Fruit fly (Drosophila melanogaster) whole organism, embryonic: ENCODE data around the gene CG8042.
A peak's percentile ranks its signal among the peaks of the same experiment; 100 is the strongest.

Experiments
- Myb ChIP-seq: fragments of 200-800 bp; sonication (Bioruptor generic); optimal IDR thresholded peaks from 2 replicates; lab custom pipeline; 2016; ENCODE audit warnings: missing biosample characterization, missing genetic modification characterization
- cas ChIP-seq: fragments of 200-800 bp; sonication (Bioruptor generic); IDR thresholded peaks from 2 replicates; pipeline ENCODE4 v1.3.6; 2022; ENCODE audit warnings: missing biosample characterization, missing genetic modification characterization
- sc ChIP-seq, 3 experiments: fragments of >200 bp in 2 of 3; fragments of 200-800 bp in 1 of 3; sonication (Bioruptor generic) in 1 of 3; optimal IDR thresholded peaks; 2 replicates in 2 of 3; 3 replicates in 1 of 3; lab custom pipeline; 2017; ENCODE audit warnings: mild to moderate bottlenecking in 1 of 3, missing biosample characterization in 1 of 3, missing genetic modification characterization in 1 of 3, missing genetic modification reagents in 1 of 3
- tio ChIP-seq: fragments of 200-800 bp; sonication (Bioruptor generic); optimal IDR thresholded peaks from 2 replicates; lab custom pipeline; 2017; ENCODE audit warnings: missing biosample characterization, missing genetic modification characterization, inconsistent platforms

DNA sequence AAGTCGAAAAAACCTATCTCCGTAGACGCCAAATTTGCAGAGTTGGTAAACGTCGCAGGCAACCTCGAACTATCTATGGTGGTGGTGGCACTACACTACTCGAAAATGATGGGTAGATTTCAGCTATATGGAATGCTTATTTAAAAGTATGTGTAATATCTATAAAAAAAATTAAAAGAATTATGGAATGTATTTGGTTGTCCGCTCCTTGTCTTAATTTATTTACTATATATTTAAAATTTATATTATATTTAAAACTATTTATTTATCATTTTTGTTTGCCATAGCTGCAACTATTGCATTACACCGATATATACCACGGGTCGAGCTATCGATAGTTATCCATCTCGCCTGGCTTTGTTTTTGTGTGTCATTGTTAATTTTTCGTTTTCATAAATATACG lies 1.3 kb upstream of the CG8042 start, which contains the start of the genes HP4 and CG8209:
- peak; percentile 36 for TF ChIP-seq Myb
- TF ChIP-seq tio = no peak
- peak; percentile 77 for TF ChIP-seq cas (GFP tag; lab: Robert Waterston, UW)
- no peak for TF ChIP-seq sc (optimal IDR thresholded peaks at IDR 0.05; lab: Kevin White, UChicago)
- peak; percentile 56 for TF ChIP-seq sc (GFP tag; optimal IDR thresholded peaks at IDR 0.05; lab: Kevin White, UChicago)
